Worm (Caenorhabditis elegans): Measurements from ENCODE around the gene B0432.1.

DNA sequence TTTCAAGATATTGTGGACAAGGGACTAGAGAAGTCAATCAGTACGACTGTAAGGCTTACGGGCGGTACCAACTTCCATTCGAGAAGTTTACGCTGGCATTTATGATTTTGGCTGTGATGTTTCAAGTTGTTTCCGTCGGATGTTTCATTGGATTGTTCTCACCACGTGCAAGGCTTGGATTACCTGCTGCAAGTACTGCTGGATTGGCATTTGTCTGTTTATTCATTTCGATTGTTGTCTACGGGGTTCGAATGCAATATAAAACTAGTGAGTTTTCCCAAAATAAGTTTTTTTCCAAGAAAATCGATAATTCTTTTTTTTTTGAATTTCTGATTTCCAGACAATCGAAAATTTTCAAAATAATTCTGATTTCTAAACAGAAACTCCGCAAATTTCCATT, 43.5 kb downstream of the B0432.1 start:
- TF ChIP-seq ref-1 (GFP tag; conservative IDR thresholded peaks at IDR 0.05) (no peak), cog-1 (tag; optimal IDR thresholded peaks at IDR 0.05) (no peak), ztf-23 (GFP tag; IDR thresholded peaks at IDR 0.05) (no peak), med-1 (GFP tag; optimal IDR thresholded peaks at IDR 0.05; ENCODE audit: insufficient read depth) (no peak), tab-1 (GFP tag; IDR thresholded peaks at IDR 0.05) (no peak)

Measured in whole organism, midembryonic.